Fruit fly (Drosophila melanogaster) whole organism, embryonic: ENCODE measurements around the gene mRpL51.

ENCODE experiments used
- Atf6 ChIP-seq: fragments of 200-800 bp; sonication (Bioruptor generic); IDR thresholded peaks from 2 replicates; pipeline ENCODE4 v1.3.6; 2022; ENCODE audit warnings: missing biosample characterization, missing genetic modification characterization
- CG11504 ChIP-seq: fragments of 200-800 bp; sonication (Bioruptor generic); optimal IDR thresholded peaks from 3 replicates; lab custom pipeline; 2019; ENCODE audit warnings: missing biosample characterization, mild to moderate bottlenecking, missing genetic modification characterization, moderate library complexity
- CG11695 ChIP-seq: fragments of 200-800 bp; sonication (Bioruptor generic); IDR thresholded peaks from 3 replicates; pipeline ENCODE4 v1.3.6; 2022; ENCODE audit warnings: missing biosample characterization, missing genetic modification characterization
- CG11696 ChIP-seq: fragments of 200-800 bp; sonication (Bioruptor generic); IDR thresholded peaks from 2 replicates; pipeline ENCODE4 v1.3.6; 2022; ENCODE audit warnings: missing biosample characterization, missing genetic modification characterization
- CG13624 ChIP-seq: fragments of 200-800 bp; sonication (Bioruptor generic); optimal IDR thresholded peaks from 2 replicates; lab custom pipeline; 2016; ENCODE audit warnings: missing biosample characterization, missing genetic modification characterization
- CG14667 ChIP-seq: fragments of 200-800 bp; sonication (Bioruptor generic); IDR thresholded peaks from 2 replicates; pipeline ENCODE4 v1.3.6; 2022; ENCODE audit warnings: missing biosample characterization, missing genetic modification characterization
- CG17328 ChIP-seq: fragments of 200-800 bp; sonication (Bioruptor generic); IDR thresholded peaks from 2 replicates; pipeline ENCODE4 v1.3.6; 2022; ENCODE audit warnings: missing biosample characterization, missing genetic modification characterization
- CG17361 ChIP-seq: fragments of 200-800 bp; sonication (Bioruptor generic); IDR thresholded peaks from 3 replicates; pipeline ENCODE4 v1.3.6; 2022; ENCODE audit warnings: missing biosample characterization, missing genetic modification characterization
- CG17568 ChIP-seq: fragments of 200-800 bp; sonication (Bioruptor generic); optimal IDR thresholded peaks from 2 replicates; lab custom pipeline; 2018; ENCODE audit warnings: missing biosample characterization, mild to moderate bottlenecking, missing genetic modification characterization, moderate library complexity
- CG30403 ChIP-seq: fragments of 200-800 bp; sonication (Bioruptor generic); optimal IDR thresholded peaks from 3 replicates; lab custom pipeline; 2016; ENCODE audit warnings: missing biosample characterization, missing genetic modification characterization
- CG31388 ChIP-seq: fragments of 200-800 bp; sonication (Bioruptor generic); optimal IDR thresholded peaks from 2 replicates; lab custom pipeline; 2016; ENCODE audit warnings: missing biosample characterization, missing genetic modification characterization
- CG32767 ChIP-seq: fragments of 200-800 bp; sonication (Bioruptor generic); IDR thresholded peaks from 2 replicates; pipeline ENCODE4 v1.3.6; 2022; ENCODE audit warnings: missing biosample characterization, missing genetic modification characterization
- CG5180 ChIP-seq: fragments of 200-800 bp; sonication (Bioruptor generic); optimal IDR thresholded peaks from 3 replicates; lab custom pipeline; 2017; ENCODE audit warnings: missing biosample characterization, missing genetic modification characterization, mild to moderate bottlenecking, moderate library complexity, missing genetic modification reagents
- CG7745 ChIP-seq: fragments of 200-800 bp; sonication (Bioruptor generic); optimal IDR thresholded peaks from 2 replicates; lab custom pipeline; 2018; ENCODE audit warnings: missing biosample characterization, mild to moderate bottlenecking, missing genetic modification characterization, moderate library complexity
- CG8281 ChIP-seq: fragments of 200-800 bp; sonication (Bioruptor generic); optimal IDR thresholded peaks from 2 replicates; lab custom pipeline; 2018; ENCODE audit warnings: missing biosample characterization, mild to moderate bottlenecking, missing genetic modification characterization, moderate library complexity
- CG8944 ChIP-seq: fragments of 200-800 bp; sonication (Bioruptor generic); optimal IDR thresholded peaks from 3 replicates; lab custom pipeline; 2016; ENCODE audit warnings: missing biosample characterization, missing genetic modification characterization
- Chrac-16 ChIP-seq: fragments of 200-800 bp; sonication (Bioruptor generic); optimal IDR thresholded peaks from 3 replicates; lab custom pipeline; 2016; ENCODE audit warnings: missing biosample characterization, missing genetic modification characterization
- CkIIα-i1 ChIP-seq: fragments of 200-800 bp; sonication (Bioruptor generic); IDR thresholded peaks from 2 replicates; pipeline ENCODE4 v1.3.6; 2022; ENCODE audit warnings: missing biosample characterization, missing genetic modification characterization
- E2f2 ChIP-seq: fragments of 200-800 bp; sonication (Bioruptor generic); IDR thresholded peaks from 2 replicates; pipeline ENCODE4 v1.3.6; 2022; ENCODE audit warnings: missing biosample characterization, missing genetic modification characterization
- Fer2 ChIP-seq: fragments of 200-800 bp; sonication (Bioruptor generic); optimal IDR thresholded peaks from 2 replicates; lab custom pipeline; 2018; ENCODE audit warnings: missing biosample characterization, mild to moderate bottlenecking, missing genetic modification characterization, moderate library complexity
- HHEX ChIP-seq: fragments of 200-800 bp; sonication (Bioruptor generic); optimal IDR thresholded peaks from 3 replicates; lab custom pipeline; 2017; ENCODE audit warnings: missing biosample characterization, mild to moderate bottlenecking, missing genetic modification characterization, missing genetic modification reagents
- Jarid2 ChIP-seq: fragments of 200-800 bp; sonication (Bioruptor generic); optimal IDR thresholded peaks from 3 replicates; lab custom pipeline; 2017; ENCODE audit warnings: mild to moderate bottlenecking, missing biosample characterization, missing genetic modification reagents, missing genetic modification characterization
- MESR4 ChIP-seq: fragments of 200-800 bp; sonication (Bioruptor generic); optimal IDR thresholded peaks from 2 replicates; lab custom pipeline; 2018; ENCODE audit warnings: missing biosample characterization, mild to moderate bottlenecking, missing genetic modification characterization, moderate library complexity
- Meics ChIP-seq: fragments of 200-800 bp; sonication (Bioruptor generic); optimal IDR thresholded peaks from 2 replicates; lab custom pipeline; 2017; ENCODE audit warnings: missing biosample characterization, mild to moderate bottlenecking, missing genetic modification characterization
- NFAT ChIP-seq: fragments of 200-800 bp; sonication (Bioruptor generic); IDR thresholded peaks from 2 replicates; pipeline ENCODE4 v1.3.6; 2022; ENCODE audit warnings: missing biosample characterization, missing genetic modification characterization
- Ptx1 ChIP-seq: fragments of 200-800 bp; sonication (Bioruptor generic); IDR thresholded peaks from 2 replicates; pipeline ENCODE4 v1.3.6; 2022; ENCODE audit warnings: missing biosample characterization, missing genetic modification characterization
- Side ChIP-seq: fragments of 200-800 bp; sonication (Bioruptor generic); optimal IDR thresholded peaks from 2 replicates; lab custom pipeline; 2016; ENCODE audit warnings: missing biosample characterization, missing genetic modification characterization
- Sox100B ChIP-seq: fragments of 200-800 bp; sonication (Bioruptor generic); optimal IDR thresholded peaks from 3 replicates; lab custom pipeline; 2018; ENCODE audit warnings: missing biosample characterization, mild to moderate bottlenecking, missing genetic modification characterization
- bab2 ChIP-seq: fragments of 200-800 bp; sonication (Bioruptor generic); optimal IDR thresholded peaks from 2 replicates; lab custom pipeline; 2016; ENCODE audit warnings: missing biosample characterization, missing genetic modification characterization
- bcd ChIP-seq: fragments of 200-800 bp; sonication (Bioruptor generic); optimal IDR thresholded peaks from 2 replicates; lab custom pipeline; 2017; ENCODE audit warnings: missing biosample characterization, mild to moderate bottlenecking, missing genetic modification characterization
- chinmo ChIP-seq: fragments of 200-800 bp; sonication (Bioruptor generic); IDR thresholded peaks from 4 replicates; pipeline ENCODE4 v1.3.6; 2022; ENCODE audit warnings: missing biosample characterization, missing genetic modification characterization; ENCODE audit not compliant: partially characterized antibody
- corto ChIP-seq: fragments of 200-800 bp; sonication (Bioruptor generic); optimal IDR thresholded peaks from 2 replicates; lab custom pipeline; 2016; ENCODE audit warnings: missing biosample characterization, mild to moderate bottlenecking, missing genetic modification characterization, moderate library complexity
- dysf ChIP-seq: fragments of 200-800 bp; sonication (Bioruptor generic); IDR thresholded peaks from 3 replicates; pipeline ENCODE4 v1.3.6; 2022; ENCODE audit warnings: missing biosample characterization, missing genetic modification characterization
- exex ChIP-seq: fragments of 200-800 bp; sonication (Bioruptor generic); optimal IDR thresholded peaks from 4 replicates; lab custom pipeline; 2018; ENCODE audit warnings: missing biosample characterization, mild to moderate bottlenecking, missing genetic modification characterization, moderate library complexity
- fd3F ChIP-seq: fragments of 200-800 bp; sonication (Bioruptor generic); optimal IDR thresholded peaks from 2 replicates; lab custom pipeline; 2018; ENCODE audit warnings: missing biosample characterization, mild to moderate bottlenecking, missing genetic modification characterization, moderate library complexity
- ftz-f1 ChIP-seq: fragments of 200-800 bp; sonication (Bioruptor generic); optimal IDR thresholded peaks from 2 replicates; lab custom pipeline; 2016; ENCODE audit warnings: missing biosample characterization, missing genetic modification characterization
- gce ChIP-seq: fragments of 200-800 bp; sonication (Bioruptor generic); IDR thresholded peaks from 3 replicates; pipeline ENCODE4 v1.3.6; 2022; ENCODE audit warnings: missing biosample characterization, missing genetic modification characterization
- grau ChIP-seq: fragments of 200-800 bp; optimal IDR thresholded peaks from 3 replicates; lab custom pipeline; 2019; ENCODE audit warnings: missing biosample characterization, mild to moderate bottlenecking, missing genetic modification characterization, moderate library complexity
- jumu ChIP-seq: fragments of 200-800 bp; sonication (Bioruptor generic); optimal IDR thresholded peaks from 3 replicates; lab custom pipeline; 2016; ENCODE audit warnings: missing biosample characterization, missing genetic modification characterization
- kah ChIP-seq: fragments of 200-800 bp; sonication (Bioruptor generic); optimal IDR thresholded peaks from 2 replicates; lab custom pipeline; 2018; ENCODE audit warnings: missing biosample characterization, mild to moderate bottlenecking, missing genetic modification characterization
- kay ChIP-seq: fragments of 200-800 bp; sonication (Bioruptor generic); optimal IDR thresholded peaks from 2 replicates; lab custom pipeline; 2016; ENCODE audit warnings: missing biosample characterization, missing genetic modification characterization
- nau ChIP-seq: fragments of 200-800 bp; sonication (Bioruptor generic); optimal IDR thresholded peaks from 3 replicates; lab custom pipeline; 2017; ENCODE audit warnings: missing biosample characterization, mild to moderate bottlenecking, missing genetic modification characterization, missing genetic modification reagents
- pzg ChIP-seq: fragments of 200-800 bp; sonication (Bioruptor generic); optimal IDR thresholded peaks from 3 replicates; lab custom pipeline; 2018; ENCODE audit warnings: missing biosample characterization, mild to moderate bottlenecking, missing genetic modification characterization, moderate library complexity
- row ChIP-seq: fragments of 200-800 bp; sonication (Bioruptor generic); IDR thresholded peaks from 3 replicates; pipeline ENCODE4 v1.3.6; 2022; ENCODE audit warnings: missing biosample characterization, missing genetic modification characterization
- sc ChIP-seq, 3 experiments: fragments of >200 bp in 2 of 3; fragments of 200-800 bp in 1 of 3; sonication (Bioruptor generic) in 1 of 3; optimal IDR thresholded peaks; 2 replicates in 2 of 3; 3 replicates in 1 of 3; lab custom pipeline; 2017; ENCODE audit warnings: mild to moderate bottlenecking in 1 of 3, missing biosample characterization in 1 of 3, missing genetic modification characterization in 1 of 3, missing genetic modification reagents in 1 of 3
- sens-2 ChIP-seq: fragments of 200-800 bp; sonication (Bioruptor generic); IDR thresholded peaks from 2 replicates; pipeline ENCODE4 v1.3.6; 2022; ENCODE audit warnings: missing biosample characterization, missing genetic modification characterization
- slou ChIP-seq: fragments of 200-800 bp; sonication (Bioruptor generic); optimal IDR thresholded peaks from 3 replicates; lab custom pipeline; 2016; ENCODE audit warnings: missing biosample characterization, missing genetic modification characterization
- unpg ChIP-seq: fragments of 200-800 bp; sonication (Bioruptor generic); optimal IDR thresholded peaks from 3 replicates; lab custom pipeline; 2018; ENCODE audit warnings: missing biosample characterization, mild to moderate bottlenecking, missing genetic modification characterization, moderate library complexity

Gene mRpL51

DNA sequence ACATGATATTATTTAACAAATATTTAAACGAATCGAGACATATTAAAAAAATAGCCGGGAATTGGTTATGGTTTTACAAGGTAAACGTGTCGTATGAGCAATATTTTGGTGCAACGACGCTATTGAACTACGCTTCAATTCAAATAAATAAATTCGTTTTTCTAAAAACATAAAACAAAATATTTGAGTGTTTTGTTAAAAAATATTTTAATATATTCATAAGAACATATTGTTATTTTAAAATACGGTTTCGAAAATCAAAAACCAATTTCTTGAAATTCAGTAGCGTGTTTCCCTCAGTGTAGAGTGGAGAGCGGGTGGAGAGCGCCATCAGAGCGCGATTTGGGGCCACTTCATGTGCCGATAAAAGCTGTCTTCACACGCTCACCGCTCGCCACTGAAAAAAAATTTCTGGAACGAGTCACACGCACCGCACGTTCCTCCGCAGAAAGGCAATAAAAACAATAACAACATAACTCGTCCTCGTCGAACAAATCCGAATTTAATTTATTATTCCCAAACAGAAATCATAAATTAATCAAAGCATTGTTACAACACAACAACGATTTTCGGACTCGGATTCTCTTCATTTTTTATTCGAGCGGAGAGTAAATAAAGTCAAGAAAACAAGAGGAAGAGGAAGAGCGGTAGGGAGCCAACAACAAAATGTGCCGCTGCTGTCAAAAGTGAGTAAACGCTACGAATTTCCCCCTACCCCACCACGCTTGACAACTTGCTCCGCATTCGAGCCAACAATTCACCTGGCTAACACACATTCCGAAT lies 18.4 kb upstream of the mRpL51 start:
- TF ChIP-seq CG30403 (GFP tag; lab: Kevin White, UChicago) = peak; percentile 93
- peak; percentile 48; the same call in 1 of the 2 replicates for TF ChIP-seq CG17328 (GFP tag; lab: Robert Waterston, UW)
- TF ChIP-seq Ptx1 = peak; percentile 83
- TF ChIP-seq CG11696 (GFP tag; lab: Robert Waterston, UW) = peak; percentile 49; the same call in 1 of the 2 replicates
- peak; percentile 55; the same call in 1 of the 3 replicates for TF ChIP-seq gce (GFP tag; lab: Robert Waterston, UW)
- TF ChIP-seq kay (GFP tag; lab: Kevin White, UChicago) = peak; percentile 23
- TF ChIP-seq sens-2 (GFP tag; lab: Robert Waterston, UW) = 0 out of 2 replicates have a peak, but pooled peaks have one; percentile 9
- peak; percentile 59 for TF ChIP-seq E2f2 (GFP tag; lab: Robert Waterston, UW)
- peak; percentile 59 for TF ChIP-seq fd3F
- TF ChIP-seq chinmo (GFP tag; lab: Robert Waterston, UW) = no peak
- TF ChIP-seq bab2 (GFP tag; lab: Kevin White, UChicago) = no peak
- TF ChIP-seq jumu (GFP tag; lab: Kevin White, UChicago) = peak; percentile 19
- TF ChIP-seq Jarid2 (GFP tag; lab: Kevin White, UChicago) = peak; percentile 76
- TF ChIP-seq CG14667 (GFP tag; lab: Robert Waterston, UW) = no peak; the same call in none of the 2 replicates
- peak; percentile 28 for TF ChIP-seq CG13624 (GFP tag; lab: Kevin White, UChicago)
- TF ChIP-seq Fer2 (tag; lab: Kevin White, UChicago) = peak; percentile 81
- TF ChIP-seq nau (GFP tag; lab: Kevin White, UChicago) = peak; percentile 9
- TF ChIP-seq CG31388 (GFP tag; lab: Kevin White, UChicago) = peak; percentile 48
- TF ChIP-seq unpg (GFP tag; lab: Kevin White, UChicago) = peak; percentile 63
- TF ChIP-seq slou (GFP tag; lab: Kevin White, UChicago) = peak; percentile 71
- no peak for TF ChIP-seq pzg (GFP tag; lab: Kevin White, UChicago)
- TF ChIP-seq Chrac-16 = peak; percentile 75
- TF ChIP-seq corto (GFP tag; lab: Kevin White, UChicago) = no peak
- TF ChIP-seq bcd (GFP tag; lab: Kevin White, UChicago) = peak; percentile 94
- peak; percentile 83 for TF ChIP-seq kah (GFP tag; lab: Kevin White, UChicago)
- peak; percentile 82 for TF ChIP-seq CG5180 (GFP tag; lab: Kevin White, UChicago)
- peak; percentile 92 for TF ChIP-seq row
- TF ChIP-seq CG11695 (GFP tag; lab: Robert Waterston, UW) = peak; percentile 78
- peak; percentile 70 for TF ChIP-seq CG17568 (GFP tag; lab: Kevin White, UChicago)
- TF ChIP-seq sc (optimal IDR thresholded peaks at IDR 0.05; lab: Kevin White, UChicago) = no peak
- peak; percentile 93 for TF ChIP-seq sc (GFP tag; optimal IDR thresholded peaks at IDR 0.05; lab: Kevin White, UChicago)
- peak; percentile 96 for TF ChIP-seq CG11504 (tag; lab: Kevin White, UChicago)
- peak; percentile 94 for TF ChIP-seq HHEX (GFP tag; lab: Kevin White, UChicago)
- TF ChIP-seq Atf6 (GFP tag; lab: Robert Waterston, UW) = peak; percentile 81
- TF ChIP-seq grau = peak; percentile 91
- TF ChIP-seq Side = peak; percentile 38
- TF ChIP-seq CkIIα-i1 (GFP tag; lab: Robert Waterston, UW) = no peak
- no peak for TF ChIP-seq MESR4 (GFP tag; lab: Kevin White, UChicago)
- peak; percentile 91 for TF ChIP-seq dysf (GFP tag; lab: Robert Waterston, UW)
- TF ChIP-seq CG8944 (GFP tag; lab: Kevin White, UChicago) = no peak
- TF ChIP-seq exex = peak; percentile 51
- peak; percentile 98 for TF ChIP-seq Sox100B (GFP tag; lab: Kevin White, UChicago)
- no peak for TF ChIP-seq ftz-f1 (GFP tag; lab: Kevin White, UChicago)
- TF ChIP-seq CG7745 (tag; lab: Kevin White, UChicago) = no peak
- TF ChIP-seq NFAT (GFP tag; lab: Robert Waterston, UW) = peak; percentile 64
- TF ChIP-seq CG32767 (GFP tag; lab: Robert Waterston, UW) = peak; percentile 73
- peak; percentile 96 for TF ChIP-seq Meics (GFP tag; lab: Kevin White, UChicago)
- peak; percentile 95 for TF ChIP-seq CG17361 (GFP tag; lab: Robert Waterston, UW)
- peak; percentile 85 for TF ChIP-seq CG8281
